Fruit fly (Drosophila melanogaster) Kc167 (cell line): Measurements from ENCODE around the gene CG14096.

Experiments used
- Myc ChIP-seq: fragments of >200 bp; optimal IDR thresholded peaks from 2 replicates; lab custom pipeline; 2017; ENCODE audit warnings: missing external identifiers
- h ChIP-seq: fragments of >200 bp; optimal IDR thresholded peaks from 3 replicates; lab custom pipeline; 2018; ENCODE audit warnings: missing external identifiers

- no peak for TF ChIP-seq h
- no peak for TF ChIP-seq Myc (lab: Kevin White, UChicago)
Measured at dm6 chr3L:19512672-19513071, 45.8 kb upstream of the CG14096 start.
